Fruit fly (Drosophila melanogaster): ENCODE measurements around the gene Mps1.
A peak's percentile ranks its signal among the peaks of the same experiment; 100 is the strongest.

Mps1 gene

DNA sequence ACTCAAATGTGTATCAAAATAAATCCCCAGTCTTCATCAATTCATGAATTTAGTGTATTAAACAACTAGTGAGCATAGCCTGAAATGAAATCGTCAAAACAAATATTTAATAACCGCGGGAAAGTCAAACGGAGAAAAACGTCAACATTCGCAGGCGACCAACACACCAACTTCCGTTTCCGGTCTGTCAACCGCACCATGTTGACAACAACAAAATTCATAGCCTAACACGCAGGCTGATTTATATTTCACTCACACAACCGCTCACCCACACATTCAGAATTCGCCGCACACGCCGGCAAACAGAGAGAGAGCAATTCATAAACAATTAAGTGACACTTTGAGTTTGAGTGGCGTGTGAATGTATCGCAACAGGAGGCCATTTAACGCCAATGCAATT lies 16.0 kb upstream of the Mps1 start (continued):
- TF ChIP-seq tll (GFP tag; optimal IDR thresholded peaks at IDR 0.05) (no peak), CG7987 (GFP tag; optimal IDR thresholded peaks at IDR 0.05) (no peak), h (optimal IDR thresholded peaks at IDR 0.05) (no peak), Lhr (GFP tag; optimal IDR thresholded peaks at IDR 0.05) (peak; percentile 20), CG14014 (GFP tag; IDR thresholded peaks at IDR 0.05) (peak; percentile 24; the same call in 1 of the 2 replicates), CG18476 (GFP tag; optimal IDR thresholded peaks at IDR 0.05) (no peak), oc (tag; optimal IDR thresholded peaks at IDR 0.05) (no peak), CG11695 (GFP tag; IDR thresholded peaks at IDR 0.05) (no peak), Antp (GFP tag; optimal IDR thresholded peaks at IDR 0.05) (no peak), BEAF-32 (GFP tag; optimal IDR thresholded peaks at IDR 0.05) (no peak), CG31441 (GFP tag; IDR thresholded peaks at IDR 0.05) (0 out of 2 replicates have a peak, but pooled peaks have one; percentile 18), yki (optimal IDR thresholded peaks at IDR 0.05) (no peak), Jarid2 (GFP tag; optimal IDR thresholded peaks at IDR 0.05) (no peak), CG10209 (GFP tag; optimal IDR thresholded peaks at IDR 0.05) (no peak), NK7.1 (GFP tag; optimal IDR thresholded peaks at IDR 0.05) (no peak), CG32767 (GFP tag; IDR thresholded peaks at IDR 0.05) (no peak), CG2678 (tag; optimal IDR thresholded peaks at IDR 0.05) (no peak), tna (GFP tag; IDR thresholded peaks at IDR 0.05; ENCODE audit: partially characterized antibody) (no peak), Vsx1 (GFP tag; optimal IDR thresholded peaks at IDR 0.05) (no peak), CG2202 (tag; optimal IDR thresholded peaks at IDR 0.05) (peak; percentile 65), Max (GFP tag; optimal IDR thresholded peaks at IDR 0.05) (no peak), fd3F (GFP tag; optimal IDR thresholded peaks at IDR 0.05) (no peak), Dfd (GFP tag; optimal IDR thresholded peaks at IDR 0.05) (no peak), CG13296 (GFP tag; optimal IDR thresholded peaks at IDR 0.05) (peak; percentile 13), Atf6 (GFP tag; IDR thresholded peaks at IDR 0.05) (no peak), CG7963 (GFP tag; IDR thresholded peaks at IDR 0.05; ENCODE audit: partially characterized antibody) (no peak), CG4617 (GFP tag; optimal IDR thresholded peaks at IDR 0.05; ENCODE audit: borderline replicate concordance) (no peak), CG1792 (GFP tag; optimal IDR thresholded peaks at IDR 0.05) (no peak), da (GFP tag; optimal IDR thresholded peaks at IDR 0.05) (no peak), CG3065 (GFP tag; optimal IDR thresholded peaks at IDR 0.05) (no peak), CG13775 (GFP tag; optimal IDR thresholded peaks at IDR 0.05) (peak; percentile 39), Blimp-1 (GFP tag; optimal IDR thresholded peaks at IDR 0.05) (no peak), run (tag; optimal IDR thresholded peaks at IDR 0.05) (no peak), Fer1 (GFP tag; optimal IDR thresholded peaks at IDR 0.05) (no peak), CG14441 (GFP tag; IDR thresholded peaks at IDR 0.05) (no peak), lmd (GFP tag; IDR thresholded peaks at IDR 0.05) (no peak), Oaz (GFP tag; IDR thresholded peaks at IDR 0.05) (no peak), CG17186 (GFP tag; optimal IDR thresholded peaks at IDR 0.05) (no peak), pros (GFP tag; optimal IDR thresholded peaks at IDR 0.05) (no peak), Eip74EF (GFP tag; optimal IDR thresholded peaks at IDR 0.05) (no peak), jing (GFP tag; optimal IDR thresholded peaks at IDR 0.05) (no peak), zen2 (GFP tag; IDR thresholded peaks at IDR 0.05; ENCODE audit: partially characterized antibody) (no peak), CG6683 (GFP tag; optimal IDR thresholded peaks at IDR 0.05) (no peak), Ssrp (tag; optimal IDR thresholded peaks at IDR 0.05) (no peak), CG10274 (GFP tag; optimal IDR thresholded peaks at IDR 0.05) (no peak), lab (GFP tag; optimal IDR thresholded peaks at IDR 0.05) (peak; percentile 30), CG34224 (GFP tag; IDR thresholded peaks at IDR 0.05; ENCODE audit: partially characterized antibody) (no peak), tin (GFP tag; optimal IDR thresholded peaks at IDR 0.05) (no peak), gfzf (GFP tag; optimal IDR thresholded peaks at IDR 0.05) (no peak), Fer2 (tag; optimal IDR thresholded peaks at IDR 0.05) (no peak)
